Worm (Caenorhabditis elegans): ENCODE measurements around the gene imp-2.

DNA sequence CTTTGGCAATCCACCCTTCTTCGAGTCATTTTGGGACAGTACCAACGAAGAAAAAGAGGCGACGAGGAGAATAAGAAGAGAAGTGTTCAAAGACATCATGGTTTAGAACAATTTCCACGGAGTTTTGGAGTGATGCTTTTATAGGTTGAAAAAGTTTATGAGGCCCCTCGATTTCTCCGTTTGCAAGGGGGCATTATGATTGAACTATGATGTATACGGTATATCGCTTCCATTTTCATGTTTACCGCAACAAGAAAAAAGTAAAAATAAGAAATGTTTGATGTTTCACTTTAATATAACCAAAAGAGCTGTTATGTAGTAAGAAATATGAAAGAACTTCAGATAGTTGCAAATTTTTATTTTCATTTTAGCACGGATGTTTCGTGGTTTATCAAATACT lies 17.3 kb downstream of the imp-2 start, which contains the start of gene srlf-18:
- TF ChIP-seq unc-39 (tag; optimal IDR thresholded peaks at IDR 0.05): no peak
- no peak for TF ChIP-seq hif-1 (tag; optimal IDR thresholded peaks at IDR 0.05)
